Fruit fly (Drosophila melanogaster) Kc167 (cell line): ENCODE results near the gene CG34404.

ENCODE experiments used
- Myc ChIP-seq: fragments of >200 bp; optimal IDR thresholded peaks from 2 replicates; lab custom pipeline; 2017; ENCODE audit warnings: missing external identifiers
- Sin3A ChIP-seq: fragments of >200 bp; optimal IDR thresholded peaks from 2 replicates; lab custom pipeline; 2018; ENCODE audit warnings: missing external identifiers
- h ChIP-seq: fragments of >200 bp; optimal IDR thresholded peaks from 3 replicates; lab custom pipeline; 2018; ENCODE audit warnings: missing external identifiers
- insv ChIP-seq: fragments of >200 bp; optimal IDR thresholded peaks from 3 replicates; lab custom pipeline; 2018; ENCODE audit warnings: missing external identifiers
- psq ChIP-seq: fragments of >200 bp; optimal IDR thresholded peaks from 2 replicates; lab custom pipeline; 2017; ENCODE audit warnings: missing external identifiers
- ttk ChIP-seq: sonication (Bioruptor generic); optimal IDR thresholded peaks from 2 replicates; lab custom pipeline; 2017; ENCODE audit warnings: missing external identifiers

Gene CG34404

DNA sequence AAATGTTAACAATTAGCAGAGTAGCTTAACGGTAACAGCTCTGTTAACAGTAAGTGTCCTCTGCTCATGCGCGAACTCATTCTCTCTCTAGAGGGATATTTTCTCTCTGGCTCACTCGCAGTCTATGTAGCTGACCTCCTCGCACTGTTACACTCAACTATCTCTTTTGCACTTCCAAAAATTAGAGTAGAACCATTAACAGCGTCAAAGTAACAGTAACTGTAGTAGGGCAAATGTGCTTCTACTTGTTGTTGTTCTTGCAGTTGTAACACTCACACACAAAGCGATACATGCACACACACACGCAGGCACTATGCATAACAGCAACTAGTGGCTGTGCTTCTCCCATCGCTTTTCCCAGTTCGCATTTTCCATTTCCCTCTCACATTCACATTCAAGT is 11.6 kb upstream of the CG34404 start:
- TF ChIP-seq Sin3A (no peak), insv (lab: Kevin White, UChicago) (no peak), psq (lab: Kevin White, UChicago) (no peak), Myc (no peak)

DNA sequence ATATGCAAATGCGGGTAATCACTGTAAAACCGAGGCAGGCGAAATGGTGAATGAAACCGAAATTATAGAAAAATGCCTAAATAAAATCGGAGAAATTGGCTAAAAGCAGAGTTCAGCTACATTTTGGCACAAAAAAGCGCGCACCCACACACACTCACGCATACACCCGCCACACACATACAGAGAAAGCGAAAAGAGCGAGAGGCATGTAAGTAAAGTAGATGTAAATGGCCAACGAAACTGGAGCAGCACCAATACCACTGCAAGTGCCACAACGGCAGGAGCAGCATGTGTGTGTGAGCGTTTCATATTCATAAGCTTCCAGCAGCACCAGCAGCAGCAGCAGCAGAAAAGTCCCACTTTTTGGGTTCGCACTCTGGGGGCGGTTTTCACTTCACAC is 8.0 kb upstream of the CG34404 start:
- TF ChIP-seq insv (lab: Kevin White, UChicago): no peak
- TF ChIP-seq ttk (lab: Kevin White, UChicago): no peak
- no peak for TF ChIP-seq Myc
- no peak for TF ChIP-seq psq (lab: Kevin White, UChicago)
- TF ChIP-seq h (lab: Kevin White, UChicago): no peak
- no peak for TF ChIP-seq Sin3A

DNA sequence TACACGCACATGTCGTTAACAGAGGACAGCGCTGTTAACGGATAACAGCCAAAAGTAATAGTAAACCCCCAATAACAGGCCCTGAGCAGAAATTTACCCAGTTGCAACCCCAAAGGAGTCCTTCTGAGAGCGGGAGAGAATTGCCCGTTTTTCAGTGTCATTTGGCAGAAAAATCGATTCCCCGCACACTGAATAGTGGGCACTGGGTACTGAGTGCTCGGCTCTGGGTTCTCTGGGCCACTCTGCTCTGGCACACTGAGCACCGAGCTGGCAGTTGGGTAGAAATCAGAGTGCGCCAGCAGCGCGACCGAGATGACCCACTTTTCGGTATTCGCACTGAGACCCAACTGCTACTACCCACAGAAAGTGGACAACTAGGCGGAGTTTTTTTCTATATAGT is 6.9 kb upstream of the CG34404 start, which contains the start of gene Rbp:
Gene Rbp (plus strand): TSS at position 239 of the 400 bp plus-strand sequence.
- TF ChIP-seq psq (lab: Kevin White, UChicago) (no peak), Myc (no peak), h (lab: Kevin White, UChicago) (no peak), Sin3A (no peak), ttk (lab: Kevin White, UChicago) (no peak), insv (lab: Kevin White, UChicago) (no peak)

DNA sequence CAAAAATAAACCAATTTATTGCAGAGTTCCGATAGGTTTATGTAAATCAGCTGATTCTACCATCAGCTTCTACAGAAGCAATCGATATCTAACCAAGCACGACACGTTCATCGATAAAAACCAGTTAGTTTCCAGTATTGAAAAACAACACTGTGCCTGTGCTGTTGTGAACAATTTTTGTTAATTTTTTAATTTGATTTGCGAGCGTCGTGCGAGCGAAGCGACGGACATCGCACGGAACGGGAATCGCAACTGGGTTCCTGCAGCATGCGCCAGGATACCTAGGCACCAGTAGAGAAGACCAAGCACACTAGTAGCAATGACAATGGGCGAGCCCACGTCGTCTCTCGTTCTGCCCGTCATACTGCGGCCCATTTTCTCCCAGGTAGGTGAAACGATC is 4.4 kb upstream of the CG34404 start, which contains the start of the genes Ccm3 and CG6136:
Gene Ccm3 (plus strand): TSS at position 125 of the 400 bp plus-strand sequence.
Gene CG6136 (minus strand): TSS at position 380 of the 400 bp plus-strand sequence.
- TF ChIP-seq Sin3A (no peak), insv (lab: Kevin White, UChicago) (no peak), psq (lab: Kevin White, UChicago) (no peak), h (lab: Kevin White, UChicago) (no peak), ttk (lab: Kevin White, UChicago) (no peak), Myc (no peak)

DNA sequence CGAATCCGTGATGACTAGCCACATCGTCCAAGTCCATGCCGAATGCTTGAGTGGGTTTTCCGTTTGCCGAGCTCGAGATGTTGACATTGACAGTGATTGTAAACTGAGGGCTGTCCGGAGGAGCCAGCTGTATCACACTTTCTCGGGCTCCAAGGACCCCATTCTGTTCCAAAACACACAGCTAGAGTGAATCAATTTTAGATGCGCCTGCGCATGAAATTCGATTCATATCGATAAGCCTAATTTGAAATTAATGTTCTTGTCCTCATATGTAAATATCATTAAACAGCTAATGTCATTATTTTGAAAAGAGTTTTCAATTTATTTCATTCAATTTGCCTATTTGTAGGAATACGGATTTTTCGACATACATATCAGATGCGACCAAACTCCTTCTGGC is 2.3 kb upstream of the CG34404 start, which contains the start of gene CG14868:
Gene CG14868 (minus strand): TSS at position 204 of the 400 bp plus-strand sequence.
- TF ChIP-seq Myc (no peak), Sin3A (no peak), insv (lab: Kevin White, UChicago) (no peak), h (lab: Kevin White, UChicago) (no peak), ttk (lab: Kevin White, UChicago) (no peak)

DNA sequence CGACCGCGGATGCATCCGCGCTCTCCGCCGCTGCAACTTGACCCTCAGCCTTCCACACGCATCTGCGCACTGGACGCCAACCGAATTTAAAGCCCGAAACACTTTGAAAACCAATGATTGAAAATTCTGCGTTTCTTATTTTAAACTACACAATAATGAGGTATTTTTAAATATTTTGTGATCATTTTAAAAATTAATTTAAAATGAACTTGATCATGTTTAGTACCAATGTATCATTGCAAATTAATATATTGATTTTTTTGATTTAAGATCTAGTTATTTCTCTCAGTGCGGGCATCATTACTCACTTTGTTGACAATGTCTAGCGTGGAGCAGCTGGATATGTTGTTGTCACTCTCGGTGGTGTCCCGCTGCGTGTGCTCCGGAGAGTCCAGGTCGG is 626 bp downstream of the CG34404 start:
- no peak for TF ChIP-seq Sin3A
- TF ChIP-seq insv (lab: Kevin White, UChicago): no peak
- TF ChIP-seq ttk (lab: Kevin White, UChicago): no peak
- TF ChIP-seq Myc: no peak
- TF ChIP-seq h (lab: Kevin White, UChicago): no peak
- TF ChIP-seq psq (lab: Kevin White, UChicago): no peak

DNA sequence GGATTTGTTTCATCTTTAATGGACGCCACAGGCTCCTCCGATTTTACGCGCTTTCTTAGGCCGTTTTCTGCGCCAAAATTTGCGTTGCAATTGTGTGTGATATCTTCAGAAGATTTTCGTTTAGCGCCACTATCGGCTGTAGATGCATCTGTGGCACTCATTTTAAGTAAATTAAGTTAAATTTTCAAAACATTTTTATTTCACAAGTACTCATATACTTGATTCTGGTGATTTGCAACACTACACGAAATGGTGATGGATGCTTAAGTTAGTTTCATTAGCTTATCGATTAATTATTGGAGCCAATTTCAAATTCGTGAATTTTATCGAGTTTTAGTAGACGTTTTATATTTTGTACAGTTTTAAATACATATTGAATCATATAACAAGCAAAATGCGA is 3.9 kb downstream of the CG34404 start, which contains the start of gene CG6171:
Gene CG6171 (minus strand): TSS at position 250 of the 400 bp plus-strand sequence.
- TF ChIP-seq ttk (lab: Kevin White, UChicago): no peak
- TF ChIP-seq h (lab: Kevin White, UChicago): no peak
- TF ChIP-seq Sin3A: no peak
- TF ChIP-seq insv (lab: Kevin White, UChicago): no peak
- TF ChIP-seq Myc: no peak
- TF ChIP-seq psq (lab: Kevin White, UChicago): no peak

DNA sequence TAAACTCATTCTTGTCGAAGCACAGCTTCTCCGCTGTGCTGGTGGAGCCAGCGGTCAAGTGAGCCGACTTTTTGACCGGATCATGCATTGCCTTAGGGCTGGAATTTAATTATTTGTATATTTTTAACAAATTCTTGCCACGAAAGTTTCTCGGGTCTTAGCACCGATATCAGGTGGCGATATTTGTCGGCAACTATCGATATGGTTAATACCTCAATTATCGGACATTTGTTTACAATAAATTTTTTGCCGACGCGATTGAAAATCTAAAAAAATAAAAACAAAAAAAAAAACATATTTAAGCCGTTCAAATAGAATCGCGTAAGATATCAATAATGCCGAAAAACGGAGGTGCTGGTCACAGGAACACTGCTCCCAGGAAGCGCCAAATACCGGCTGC is 6.0 kb downstream of the CG34404 start, which contains the start of the genes Cog2 and Trax:
Gene Cog2 (minus strand): TSS at position 168 of the 400 bp plus-strand sequence.
Gene Trax (plus strand): TSS at position 203 of the 400 bp plus-strand sequence.
- TF ChIP-seq insv (lab: Kevin White, UChicago) (no peak), Myc (no peak)

DNA sequence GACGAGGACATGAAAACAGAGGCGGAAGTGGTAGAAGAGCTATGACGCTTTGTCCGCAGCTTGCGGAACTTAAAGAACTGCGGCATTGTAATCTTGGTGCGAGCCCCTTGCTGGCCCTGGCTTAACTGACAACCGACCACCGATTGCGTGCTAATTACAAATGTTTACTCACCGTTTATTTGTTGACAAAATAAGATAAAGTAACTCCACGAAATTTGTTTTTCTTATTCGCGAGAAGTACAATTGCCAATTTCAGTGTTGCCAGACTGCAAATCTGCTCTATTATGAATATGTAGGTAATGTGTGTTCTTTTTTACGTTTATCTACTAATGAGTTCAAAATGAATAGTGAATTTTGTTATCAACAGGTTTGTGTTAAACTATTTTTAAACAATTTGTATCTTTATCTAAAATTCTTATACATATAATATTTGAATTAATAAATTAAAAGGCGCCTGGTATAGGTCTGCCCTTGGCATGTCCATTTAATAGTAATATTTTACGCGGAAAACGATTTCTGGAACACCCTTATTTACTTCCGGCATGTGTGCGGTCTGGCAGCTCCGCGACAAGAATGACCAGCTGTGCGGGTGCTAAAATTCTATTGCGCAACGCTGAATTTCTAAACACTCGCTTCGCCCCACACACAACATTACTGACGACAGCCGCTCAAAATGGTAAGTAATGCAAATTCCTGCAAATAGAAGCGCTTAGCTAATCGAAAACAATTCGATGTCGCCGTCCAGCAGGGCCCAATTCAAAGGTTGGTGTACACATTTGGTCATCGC is 10.6 kb downstream of the CG34404 start, which contains the start of the genes Atg4b and Hibch:
Gene Atg4b (minus strand): TSS at position 280 of the 787 bp plus-strand sequence.
Gene Hibch (plus strand): TSS at position 585 of the 787 bp plus-strand sequence.
- TF ChIP-seq insv (lab: Kevin White, UChicago) (no peak), ttk (lab: Kevin White, UChicago) (no peak), psq (lab: Kevin White, UChicago) (no peak), Sin3A (no peak), Myc (no peak), h (lab: Kevin White, UChicago) (no peak)

DNA sequence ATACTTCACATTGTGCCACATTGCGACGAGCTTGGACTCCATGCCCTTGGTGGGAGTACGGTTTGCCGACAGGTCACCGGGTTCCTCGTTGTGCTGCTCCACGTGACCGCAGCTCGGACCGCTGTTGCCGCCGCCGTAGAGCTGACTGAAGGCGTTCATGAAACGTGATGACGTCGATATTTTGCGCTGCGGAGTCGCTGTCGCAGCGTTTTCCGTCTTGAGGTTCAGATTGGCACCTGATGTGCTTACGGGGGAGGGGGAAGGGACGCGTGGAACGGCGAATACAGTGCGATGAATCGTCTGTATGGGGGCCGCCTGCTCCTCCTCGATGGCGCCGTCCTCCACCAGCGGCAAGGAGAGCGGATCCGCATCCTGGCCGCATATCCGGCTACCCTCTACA is 11.3 kb downstream of the CG34404 start:
- TF ChIP-seq psq (lab: Kevin White, UChicago) (no peak), h (lab: Kevin White, UChicago) (no peak), Myc (no peak), insv (lab: Kevin White, UChicago) (no peak)

DNA sequence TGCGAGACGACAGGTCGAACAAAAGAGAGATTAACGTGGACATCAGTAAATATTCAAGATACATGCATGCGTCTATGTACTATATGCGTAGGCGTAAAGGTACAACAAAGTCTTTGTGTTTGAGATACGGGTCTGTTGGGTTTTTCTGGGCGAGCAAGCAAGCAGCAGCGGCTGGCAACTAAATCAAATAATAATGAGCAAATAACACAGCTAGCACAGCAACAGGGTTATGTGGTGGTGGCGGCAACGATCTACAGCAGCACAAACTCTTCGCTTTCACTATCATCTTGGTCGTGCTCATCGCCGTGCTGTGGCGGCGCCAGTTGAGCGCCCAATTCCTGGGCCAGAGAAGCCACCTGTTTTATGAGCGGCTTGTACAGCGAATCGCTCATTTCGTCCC is 13.4 kb downstream of the CG34404 start:
- no peak for TF ChIP-seq insv (lab: Kevin White, UChicago)
- TF ChIP-seq Sin3A: no peak
- no peak for TF ChIP-seq psq (lab: Kevin White, UChicago)
- TF ChIP-seq Myc: no peak
- TF ChIP-seq ttk (lab: Kevin White, UChicago): no peak
- TF ChIP-seq h (lab: Kevin White, UChicago): no peak

DNA sequence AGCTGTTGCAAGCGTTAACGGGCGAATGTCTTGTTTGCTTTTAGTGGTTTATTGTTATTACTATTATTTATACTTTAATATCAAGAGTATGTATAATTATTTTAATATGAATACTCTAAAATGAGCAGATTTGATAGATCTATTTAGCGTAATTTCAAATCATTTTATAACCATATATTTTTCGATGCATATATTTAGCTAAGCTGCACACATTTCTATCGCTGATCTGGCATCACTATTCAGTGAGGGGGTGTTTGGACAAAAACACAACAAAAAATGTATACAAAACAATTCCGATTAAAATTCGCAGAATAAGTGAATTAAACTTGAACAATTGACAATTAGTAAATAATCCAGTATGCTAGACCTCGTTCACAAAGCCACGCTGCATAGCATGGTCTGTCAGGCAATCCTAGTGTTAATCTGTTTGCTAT is 16.5 kb downstream of the CG34404 start, which contains the start of the genes Trs33 and Tmtc4:
Gene Trs33 (minus strand): TSS at position 3 of the 434 bp plus-strand sequence.
Gene Tmtc4 (plus strand): TSS at position 233 of the 434 bp plus-strand sequence.
- no peak for TF ChIP-seq psq (lab: Kevin White, UChicago)
- no peak for TF ChIP-seq ttk (lab: Kevin White, UChicago)
- no peak for TF ChIP-seq h (lab: Kevin White, UChicago)
- TF ChIP-seq insv (lab: Kevin White, UChicago): no peak
- TF ChIP-seq Myc: no peak
- no peak for TF ChIP-seq Sin3A
